Worm (Caenorhabditis elegans) whole organism, early embryonic: ENCODE results near the gene T26H10.2.

Source experiments
- F13C5.2 ChIP-seq: sonication (generic microtip); optimal IDR thresholded peaks from 2 replicates; lab custom pipeline; 2017; ENCODE audit warnings: mild to moderate bottlenecking, missing genetic modification characterization, inconsistent platforms, missing compliant biosample characterization
- ama-1 ChIP-seq: fragments of 150-350 bp; optimal IDR thresholded peaks from 2 replicates; lab custom pipeline; 2014
- ceh-13 ChIP-seq: fragments of 200-800 bp; sonication (Bioruptor generic); optimal IDR thresholded peaks from 2 replicates; lab custom pipeline; 2018; ENCODE audit warnings: mild to moderate bottlenecking, missing genetic modification characterization, missing compliant biosample characterization
- ceh-36 ChIP-seq: sonication (generic microtip); optimal IDR thresholded peaks from 2 replicates; lab custom pipeline; 2016; ENCODE audit warnings: missing genetic modification characterization, inconsistent platforms, missing compliant biosample characterization
- flt-1 ChIP-seq: fragments of 200-800 bp; sonication (Bioruptor generic); IDR thresholded peaks from 2 replicates; pipeline ENCODE4 v1.3.6; 2022; ENCODE audit warnings: missing genetic modification characterization, missing compliant biosample characterization
- hmbx-1 ChIP-seq: sonication (generic microtip); optimal IDR thresholded peaks from 2 replicates; lab custom pipeline; 2016; ENCODE audit warnings: mild to moderate bottlenecking, missing genetic modification characterization, missing compliant biosample characterization
- hnd-1 ChIP-seq: sonication (generic microtip); optimal IDR thresholded peaks from 2 replicates; lab custom pipeline; 2016; ENCODE audit warnings: missing genetic modification characterization, missing compliant biosample characterization
- scrt-1 ChIP-seq: fragments of 200-800 bp; sonication (Bioruptor generic); IDR thresholded peaks from 2 replicates; pipeline ENCODE4 v1.3.6; 2022; ENCODE audit warnings: missing genetic modification characterization, missing compliant biosample characterization
- tbx-11 ChIP-seq: fragments of 200-800 bp; sonication (Bioruptor generic); IDR thresholded peaks from 2 replicates; pipeline ENCODE4 v1.3.6; 2022; ENCODE audit warnings: missing genetic modification characterization, missing compliant biosample characterization

DNA sequence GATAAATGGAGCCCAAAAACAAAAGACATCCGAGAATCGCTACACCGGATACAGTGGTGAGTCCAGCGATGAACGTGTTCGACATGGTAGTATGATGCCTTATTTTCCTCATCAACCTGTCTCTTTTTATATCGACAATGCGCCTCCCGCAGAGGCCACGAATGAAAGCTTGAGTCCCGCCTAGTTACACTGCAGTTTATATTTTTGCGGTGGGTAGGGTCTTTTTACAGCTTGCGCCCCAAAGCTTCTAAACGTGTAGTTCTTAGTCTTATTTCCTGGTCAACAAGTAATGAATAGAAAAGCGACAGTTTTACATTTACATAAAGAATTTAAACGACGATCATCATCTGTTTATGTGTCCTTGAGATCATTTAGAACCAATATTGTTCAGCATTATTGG lies 25.8 kb upstream of the T26H10.2 start, which contains the start of gene col-156:
- no peak for TF ChIP-seq ceh-13 (GFP tag; lab: Kevin White, UChicago)
- TF ChIP-seq hmbx-1: no peak
- no peak for TF ChIP-seq ama-1 (lab: Kevin White, UChicago)
- TF ChIP-seq hnd-1 (tag; lab: Kevin White, UChicago): no peak
- no peak for TF ChIP-seq tbx-11
- TF ChIP-seq flt-1 (GFP tag; lab: Robert Waterston, UW): no peak
- TF ChIP-seq scrt-1 (GFP tag; lab: Robert Waterston, UW): no peak
- no peak for TF ChIP-seq F13C5.2
- no peak for TF ChIP-seq ceh-36 (tag; lab: Kevin White, UChicago)
